Worm (Caenorhabditis elegans): ENCODE data around the gene F10D7.4.

The F10D7.4 gene

DNA sequence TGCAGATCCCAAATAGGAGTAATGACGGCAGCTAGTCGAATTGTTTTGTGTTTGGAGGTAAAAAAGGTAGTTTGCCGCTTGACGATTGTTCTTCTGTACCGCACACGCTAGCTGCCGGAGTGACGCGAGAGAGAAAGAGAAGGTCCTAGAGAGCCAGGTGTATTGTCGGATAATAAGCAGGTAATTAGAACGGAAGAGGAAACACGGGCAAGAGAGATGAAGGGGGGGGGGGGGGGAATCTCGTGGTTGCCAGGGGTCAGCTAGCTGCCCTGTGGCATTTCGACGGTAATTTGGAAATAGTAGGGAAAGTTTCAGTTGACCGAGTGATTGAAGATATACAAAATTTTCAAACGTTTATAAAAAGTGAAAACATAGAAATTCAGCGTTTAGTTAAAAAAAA lies 32.0 kb upstream of the F10D7.4 start, which contains the start of gene crb-1:
TSS of gene crb-1 (minus strand) at position 147 of the 400 bp plus-strand sequence.
- no peak for TF ChIP-seq hmg-1.2 (GFP tag; IDR thresholded peaks at IDR 0.05)
- no peak for TF ChIP-seq akir-1 (GFP tag; optimal IDR thresholded peaks at IDR 0.05)
- TF ChIP-seq ceh-100 (GFP tag; IDR thresholded peaks at IDR 0.05), result no peak
- TF ChIP-seq T26A5.8 (tag; optimal IDR thresholded peaks at IDR 0.05), result no peak
- no peak for TF ChIP-seq efl-1 (GFP tag; optimal IDR thresholded peaks at IDR 0.05)
- TF ChIP-seq Y95B8A.8 (GFP tag; IDR thresholded peaks at IDR 0.05), result no peak
- no peak for TF ChIP-seq madf-3 (GFP tag; IDR thresholded peaks at IDR 0.05)
- no peak for TF ChIP-seq mes-4 (tag; optimal IDR thresholded peaks at IDR 0.05)
- no peak for TF ChIP-seq hlh-26 (GFP tag; conservative IDR thresholded peaks at IDR 0.05)
- no peak for TF ChIP-seq lir-1 (GFP tag; conservative IDR thresholded peaks at IDR 0.05)
- TF ChIP-seq ztf-26 (tag; optimal IDR thresholded peaks at IDR 0.05), result no peak

DNA sequence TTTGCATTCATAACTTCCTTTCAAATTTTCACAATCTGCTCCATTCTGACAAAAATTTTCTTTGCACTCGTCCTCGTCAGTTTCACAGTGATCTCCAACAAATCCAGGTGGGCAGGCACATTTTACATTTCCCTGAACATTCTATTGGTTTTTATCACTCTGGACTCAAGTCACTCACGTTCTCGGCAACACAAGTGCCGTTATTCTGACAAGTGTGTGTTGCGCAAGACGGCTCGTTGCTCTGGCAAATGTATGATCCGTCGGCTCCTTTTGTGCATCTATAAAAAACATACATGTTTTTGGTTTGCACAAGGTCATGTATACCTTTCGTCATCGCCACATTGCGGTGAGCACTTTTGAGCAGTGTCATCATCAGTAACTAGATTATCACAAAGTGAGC lies 30.8 kb upstream of the F10D7.4 start:
- no peak for TF ChIP-seq T26A5.8 (tag; optimal IDR thresholded peaks at IDR 0.05)
- TF ChIP-seq snpc-1.3 (tag; optimal IDR thresholded peaks at IDR 0.05; ENCODE audit: insufficient read depth), result no peak
- no peak for TF ChIP-seq ama-1 (optimal IDR thresholded peaks at IDR 0.05)
- TF ChIP-seq ama-1 (GFP tag; optimal IDR thresholded peaks at IDR 0.05), result no peak
- no peak for TF ChIP-seq lsl-1 (GFP tag; optimal IDR thresholded peaks at IDR 0.05)
- TF ChIP-seq B0019.2 (GFP tag; conservative IDR thresholded peaks at IDR 0.05), result no peak
- TF ChIP-seq ccch-3 (GFP tag; optimal IDR thresholded peaks at IDR 0.05), result no peak
- no peak for TF ChIP-seq F57C9.4 (tag; optimal IDR thresholded peaks at IDR 0.05)
- no peak for TF ChIP-seq hrde-1 (tag; optimal IDR thresholded peaks at IDR 0.05; ENCODE audit: borderline replicate concordance)
- TF ChIP-seq aptf-2 (GFP tag; conservative IDR thresholded peaks at IDR 0.05), result no peak
- TF ChIP-seq F10E7.11 (tag; optimal IDR thresholded peaks at IDR 0.05), result no peak
- no peak for TF ChIP-seq mcd-1 (GFP tag; IDR thresholded peaks at IDR 0.05)
- TF ChIP-seq B0261.1 (tag; optimal IDR thresholded peaks at IDR 0.05), result no peak
- TF ChIP-seq ceh-40 (GFP tag; IDR thresholded peaks at IDR 0.05), result no peak

ce11 chrX:17408855-17409254 lies 27.0 kb upstream of the F10D7.4 start:
- TF ChIP-seq F37B4.10 (GFP tag; IDR thresholded peaks at IDR 0.05) (no peak), Y79H2A.3 (GFP tag; conservative IDR thresholded peaks at IDR 0.05) (no peak), let-607 (tag; optimal IDR thresholded peaks at IDR 0.05) (peak; percentile 59 to 60), hsf-1 (GFP tag; IDR thresholded peaks at IDR 0.05) (no peak), nfya-2 (GFP tag; IDR thresholded peaks at IDR 0.05) (no peak)

ce11 chrX:17403058-17403457 lies 21.2 kb upstream of the F10D7.4 start:
- TF ChIP-seq hmg-20 (GFP tag; IDR thresholded peaks at IDR 0.05) (no peak), ceh-91 (GFP tag; IDR thresholded peaks at IDR 0.05) (no peak), ceh-40 (GFP tag; IDR thresholded peaks at IDR 0.05) (no peak), F37B4.10 (GFP tag; IDR thresholded peaks at IDR 0.05) (no peak), ceh-58 (GFP tag; IDR thresholded peaks at IDR 0.05) (no peak), C17E4.6 (GFP tag; IDR thresholded peaks at IDR 0.05) (no peak), fkh-3 (tag; optimal IDR thresholded peaks at IDR 0.05) (no peak)

DNA sequence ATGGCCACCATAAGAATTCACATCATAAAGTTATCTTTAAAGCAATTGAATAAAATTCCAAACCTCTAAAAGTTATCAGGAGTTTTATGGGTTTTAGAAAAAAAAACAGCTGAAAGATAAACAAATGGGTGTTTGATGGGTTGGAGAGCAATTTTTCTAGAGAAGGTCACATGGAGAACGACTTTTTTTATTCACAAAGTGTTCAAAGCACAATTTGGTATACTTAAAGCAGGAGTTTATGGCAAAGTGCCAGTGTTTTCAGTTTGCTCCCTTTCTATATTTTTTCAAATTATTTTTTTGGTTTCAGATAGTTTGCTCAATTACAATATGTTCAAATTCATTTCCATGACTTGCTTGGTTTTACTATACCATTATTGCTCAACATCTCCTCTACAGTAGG lies 19.4 kb upstream of the F10D7.4 start, which contains the start of gene F11C7.6:
TSS of gene F11C7.6 (plus strand) at position 301 of the 400 bp plus-strand sequence.
- no peak for TF ChIP-seq attf-6 (GFP tag; IDR thresholded peaks at IDR 0.05)
